Worm (Caenorhabditis elegans): ENCODE results near the gene gop-3.

DNA sequence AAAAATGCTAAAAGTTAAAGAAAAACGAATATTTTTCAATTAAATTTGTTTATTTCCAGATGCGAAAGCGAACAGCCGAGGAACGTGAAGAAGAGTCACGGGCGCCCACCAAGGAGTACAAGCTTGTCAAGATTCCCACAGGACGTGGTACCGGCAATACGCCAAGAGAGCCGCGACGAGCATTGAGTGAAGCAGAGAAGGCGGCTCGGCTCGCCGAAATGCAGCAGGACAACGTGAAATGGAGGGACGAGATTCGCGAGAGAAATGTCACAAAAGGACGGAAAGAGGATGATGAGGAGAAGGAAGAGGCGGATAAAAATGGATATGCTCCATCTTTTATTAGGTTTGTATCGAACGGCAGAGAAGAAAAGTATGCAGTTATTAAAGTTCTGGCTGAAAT is 49.9 kb downstream of the gop-3 start:
- TF ChIP-seq F57A8.1 (GFP tag; optimal IDR thresholded peaks at IDR 0.05) (no peak), pbrm-1 (GFP tag; IDR thresholded peaks at IDR 0.05) (no peak), mel-28 (tag; optimal IDR thresholded peaks at IDR 0.05; ENCODE audit: borderline replicate concordance) (no peak), snpc-4 (GFP tag; optimal IDR thresholded peaks at IDR 0.05) (no peak), snpc-4 (tag; optimal IDR thresholded peaks at IDR 0.05) (no peak), rcor-1 (GFP tag; IDR thresholded peaks at IDR 0.05) (no peak), nhr-27 (tag; optimal IDR thresholded peaks at IDR 0.05) (no peak), gei-17 (GFP tag; optimal IDR thresholded peaks at IDR 0.05) (no peak), hmg-1.2 (GFP tag; IDR thresholded peaks at IDR 0.05) (no peak), lir-1 (GFP tag; conservative IDR thresholded peaks at IDR 0.05) (no peak)

Data from whole organism, young adult.